Worm (Caenorhabditis elegans) whole organism, L2 larva: ENCODE measurements around the gene W09D6.4.

Source experiments
- lin-11 ChIP-seq: fragments of 150-350 bp; sonication (generic microtip); optimal IDR thresholded peaks from 2 replicates; lab custom pipeline; 2014; ENCODE audit warnings: missing biosample characterization, missing genetic modification characterization, inconsistent platforms, mixed read lengths
- nhr-11 ChIP-seq: fragments of 150-350 bp; optimal IDR thresholded peaks from 2 replicates; lab custom pipeline; 2014; ENCODE audit warnings: missing biosample characterization, missing genetic modification characterization
- nhr-25 ChIP-seq: fragments of 150-350 bp; sonication (generic microtip); optimal IDR thresholded peaks from 3 replicates; lab custom pipeline; 2014; ENCODE audit warnings: missing biosample characterization, missing genetic modification characterization
- zag-1 ChIP-seq: fragments of 150-350 bp; optimal IDR thresholded peaks from 2 replicates; lab custom pipeline; 2014; ENCODE audit warnings: missing biosample characterization, missing genetic modification characterization

DNA sequence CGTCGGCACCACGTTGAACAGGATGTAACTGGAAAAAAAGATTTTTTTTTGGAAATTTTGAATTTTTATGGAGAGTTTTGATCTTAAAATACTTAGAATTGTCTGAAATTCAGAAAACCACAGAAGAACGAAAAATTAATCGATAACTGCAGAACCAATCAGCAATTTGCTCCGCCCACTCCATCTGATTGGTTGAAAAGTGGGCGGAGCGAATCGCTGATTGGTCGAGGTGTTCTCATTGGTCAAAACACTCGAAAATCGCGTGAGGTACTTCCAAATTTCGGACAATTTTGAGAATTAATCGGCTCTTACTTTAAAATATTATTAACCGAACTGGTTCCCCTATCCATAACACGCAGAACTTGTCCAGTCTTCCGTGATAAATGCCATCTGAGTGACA lies 16.1 kb downstream of the W09D6.4 start:
- TF ChIP-seq lin-11 (no peak), zag-1 (no peak), nhr-11 (tag; lab: Kevin White, UChicago) (no peak), nhr-25 (tag; lab: Kevin White, UChicago) (no peak)
